Fruit fly (Drosophila melanogaster): ENCODE results near the gene bdl.
A peak's percentile ranks its signal among the peaks of the same experiment; 100 is the strongest.

bdl gene

DNA sequence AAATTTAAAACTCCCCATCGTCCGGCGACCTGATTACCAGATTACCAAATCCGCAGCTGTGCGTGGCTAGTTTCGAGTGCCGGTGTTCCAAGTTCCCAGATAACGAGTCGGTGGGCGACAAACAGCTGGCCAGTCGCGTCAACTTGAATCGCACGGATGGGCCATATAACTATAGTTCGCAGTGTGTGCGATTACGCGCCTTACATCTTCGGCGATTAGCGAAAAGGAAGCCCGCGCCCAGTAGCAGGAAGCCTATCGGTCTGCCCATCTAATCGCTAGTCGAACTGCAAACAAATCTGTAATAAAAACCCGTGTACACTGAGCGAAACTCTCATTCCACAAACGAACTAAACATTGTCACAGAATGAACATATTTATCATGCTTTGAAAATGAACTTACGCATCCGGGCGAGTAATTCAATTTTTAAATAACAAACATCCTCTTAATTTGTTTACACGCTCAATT, 10.7 kb downstream of the bdl start (continued):
- TF ChIP-seq CG9797 (GFP tag; optimal IDR thresholded peaks at IDR 0.05) (no peak), Adf1 (GFP tag; IDR thresholded peaks at IDR 0.05) (no peak), Aef1 (GFP tag; IDR thresholded peaks at IDR 0.05) (0 out of 3 replicates have a peak, but pooled peaks have one; percentile 12), ro (GFP tag; IDR thresholded peaks at IDR 0.05) (no peak), CG34376 (GFP tag; optimal IDR thresholded peaks at IDR 0.05) (peak; percentile 54), CG10654 (GFP tag; optimal IDR thresholded peaks at IDR 0.05) (no peak), Optix (GFP tag; IDR thresholded peaks at IDR 0.05) (no peak), oc (tag; optimal IDR thresholded peaks at IDR 0.05) (no peak), run (tag; optimal IDR thresholded peaks at IDR 0.05) (no peak), dpn (GFP tag; optimal IDR thresholded peaks at IDR 0.05) (peak; percentile 22 to 31), sr (GFP tag; IDR thresholded peaks at IDR 0.05) (no peak), pum (GFP tag; optimal IDR thresholded peaks at IDR 0.05) (no peak), Kr (GFP tag; optimal IDR thresholded peaks at IDR 0.05) (no peak), CG34422 (GFP tag; IDR thresholded peaks at IDR 0.05) (no peak), CG6654 (GFP tag; optimal IDR thresholded peaks at IDR 0.05) (no peak), CrebB (tag; optimal IDR thresholded peaks at IDR 0.05) (no peak), CG3847 (GFP tag; IDR thresholded peaks at IDR 0.05) (no peak), CG7745 (tag; optimal IDR thresholded peaks at IDR 0.05) (no peak), CG10366 (GFP tag; IDR thresholded peaks at IDR 0.05) (no peak), twi (tag; optimal IDR thresholded peaks at IDR 0.05) (no peak), CG30403 (GFP tag; optimal IDR thresholded peaks at IDR 0.05) (peak; percentile 47), CG4424 (GFP tag; optimal IDR thresholded peaks at IDR 0.05) (no peak), CG3407 (GFP tag; optimal IDR thresholded peaks at IDR 0.05) (no peak), BEAF-32 (GFP tag; optimal IDR thresholded peaks at IDR 0.05) (no peak), Spps (tag; optimal IDR thresholded peaks at IDR 0.05) (no peak), pfk (GFP tag; optimal IDR thresholded peaks at IDR 0.05) (peak; percentile 53), Dfd (GFP tag; optimal IDR thresholded peaks at IDR 0.05) (no peak), mld (GFP tag; IDR thresholded peaks at IDR 0.05; ENCODE audit: partially characterized antibody) (no peak), cwo (GFP tag; optimal IDR thresholded peaks at IDR 0.05) (peak; percentile 49), CG4404 (GFP tag; IDR thresholded peaks at IDR 0.05) (no peak), Med (GFP tag) (peak; percentile 80), slbo (GFP tag; IDR thresholded peaks at IDR 0.05) (peak; percentile 50), CG3065 (GFP tag; optimal IDR thresholded peaks at IDR 0.05) (no peak), lab (GFP tag; optimal IDR thresholded peaks at IDR 0.05) (peak; percentile 41), chif (GFP tag; optimal IDR thresholded peaks at IDR 0.05) (peak in 1 of 2 experiments; percentile 27), Doc3 (GFP tag; IDR thresholded peaks at IDR 0.05; ENCODE audit: partially characterized antibody) (no peak), CG15479 (GFP tag; optimal IDR thresholded peaks at IDR 0.05) (peak; percentile 84), HLH54F (GFP tag; optimal IDR thresholded peaks at IDR 0.05) (peak; percentile 46), esg (GFP tag; conservative IDR thresholded peaks at IDR 0.05) (no peak), psq (GFP tag; optimal IDR thresholded peaks at IDR 0.05) (no peak), dmrt11E (tag; optimal IDR thresholded peaks at IDR 0.05) (no peak), dysf (GFP tag; IDR thresholded peaks at IDR 0.05) (no peak), Hey (tag; optimal IDR thresholded peaks at IDR 0.05) (peak; percentile 44), CG11398 (GFP tag; optimal IDR thresholded peaks at IDR 0.05) (no peak), CG18599 (GFP tag; optimal IDR thresholded peaks at IDR 0.05) (peak; percentile 32), jing (GFP tag; optimal IDR thresholded peaks at IDR 0.05) (no peak), NfI (GFP tag; optimal IDR thresholded peaks at IDR 0.05) (no peak), CG5953 (GFP tag; IDR thresholded peaks at IDR 0.05) (0 out of 2 replicates have a peak, but pooled peaks have one; percentile 42), croc (GFP tag; conservative IDR thresholded peaks at IDR 0.05) (no peak), BtbVII (GFP tag; optimal IDR thresholded peaks at IDR 0.05) (no peak), CG1832 (GFP tag; optimal IDR thresholded peaks at IDR 0.05) (no peak)

Measured in whole organism, embryonic.